Worm (Caenorhabditis elegans) whole organism, young adult: Measurements from ENCODE around the gene glb-31.

ENCODE experiments used
- C17E4.6 ChIP-seq: fragments of 200-800 bp; sonication (Bioruptor generic); IDR thresholded peaks from 2 replicates; pipeline ENCODE4 v1.3.6; 2022; ENCODE audit warnings: missing genetic modification reagents, missing genetic modification characterization, missing compliant biosample characterization
- F10E7.11 ChIP-seq: sonication (generic microtip); optimal IDR thresholded peaks from 2 replicates; lab custom pipeline; 2017; ENCODE audit warnings: mild to moderate bottlenecking, missing genetic modification characterization, moderate library complexity, missing compliant biosample characterization
- K12H6.12 ChIP-seq: fragments of 200-800 bp; sonication (Bioruptor generic); optimal IDR thresholded peaks from 2 replicates; lab custom pipeline; 2018; ENCODE audit warnings: mild to moderate bottlenecking, missing genetic modification characterization, missing compliant biosample characterization
- ceh-27 ChIP-seq: fragments of 200-800 bp; sonication (Bioruptor generic); optimal IDR thresholded peaks from 2 replicates; lab custom pipeline; 2018; ENCODE audit warnings: mild to moderate bottlenecking, missing genetic modification characterization, moderate library complexity, missing compliant biosample characterization
- ceh-40 ChIP-seq: fragments of 200-800 bp; sonication (Bioruptor generic); IDR thresholded peaks from 2 replicates; pipeline ENCODE4 v1.3.6; 2022; ENCODE audit warnings: missing genetic modification characterization, missing compliant biosample characterization
- mcd-1 ChIP-seq: fragments of 200-800 bp; sonication (Bioruptor generic); IDR thresholded peaks from 2 replicates; pipeline ENCODE4 v1.3.6; 2022; ENCODE audit warnings: missing genetic modification reagents, missing genetic modification characterization, missing compliant biosample characterization
- rec-8 ChIP-seq, 2 experiments: sonication (generic microtip); optimal IDR thresholded peaks; 2 replicates each; lab custom pipeline; 2016; ENCODE audit warnings: mild to moderate bottlenecking in 2 of 2, missing genetic modification characterization in 2 of 2, missing genetic modification reagents in 2 of 2, missing genotype in 2 of 2, missing biosample characterization in 1 of 2, missing compliant biosample characterization in 1 of 2, moderate library complexity in 1 of 2
- sea-2 ChIP-seq: fragments of 200-800 bp; sonication (Bioruptor generic); IDR thresholded peaks from 2 replicates; pipeline ENCODE4 v1.3.6; 2022; ENCODE audit warnings: missing genetic modification characterization, missing compliant biosample characterization
- tlf-1 ChIP-seq: fragments of 200-800 bp; sonication (Bioruptor generic); optimal IDR thresholded peaks from 2 replicates; lab custom pipeline; 2018; ENCODE audit warnings: mild to moderate bottlenecking, missing genetic modification characterization, missing compliant biosample characterization
- ztf-18 ChIP-seq: sonication (generic microtip); optimal IDR thresholded peaks from 2 replicates; lab custom pipeline; 2016; ENCODE audit warnings: missing genotype, mild to moderate bottlenecking, missing genetic modification characterization, missing compliant biosample characterization

ce11 chrII:1258634-1259033 lies 42.8 kb downstream of the glb-31 start, which contains the start of gene clpr-2:
- no peak for TF ChIP-seq C17E4.6
- TF ChIP-seq rec-8 (tag; optimal IDR thresholded peaks at IDR 0.05; lab: Kevin White, UChicago): no peak
- TF ChIP-seq ceh-27: no peak
- TF ChIP-seq mcd-1 (GFP tag; lab: Robert Waterston, UW): no peak
- no peak for TF ChIP-seq sea-2
- no peak for TF ChIP-seq tlf-1
- TF ChIP-seq K12H6.12 (tag; lab: Kevin White, UChicago): no peak
- TF ChIP-seq F10E7.11: no peak
- TF ChIP-seq ceh-40 (GFP tag; lab: Robert Waterston, UW): no peak
- TF ChIP-seq ztf-18: no peak
